Fruit fly (Drosophila melanogaster) whole organism, adult: Measurements from ENCODE around the gene pb.

Source experiments
- CG11617 ChIP-seq: fragments of 200-800 bp; sonication (Bioruptor generic); optimal IDR thresholded peaks from 2 replicates; lab custom pipeline; 2017; ENCODE audit warnings: mild to moderate bottlenecking, missing biosample characterization, missing genetic modification reagents, missing genetic modification characterization
- CG5204 ChIP-seq: fragments of 200-800 bp; sonication (Bioruptor generic); optimal IDR thresholded peaks from 2 replicates; lab custom pipeline; 2016; ENCODE audit warnings: missing biosample characterization, missing genetic modification characterization
- Crg-1 ChIP-seq: fragments of 200-800 bp; sonication (Bioruptor generic); optimal IDR thresholded peaks from 2 replicates; lab custom pipeline; 2016; ENCODE audit warnings: missing biosample characterization, missing genetic modification characterization
- kay ChIP-seq: fragments of 200-800 bp; sonication (Bioruptor generic); peaks from one replicate; lab custom pipeline; 2016; ENCODE audit warnings: missing biosample characterization, missing genetic modification characterization, borderline replicate concordance
- ovo ChIP-seq: fragments of 200-800 bp; sonication (Bioruptor generic); optimal IDR thresholded peaks from 2 replicates; lab custom pipeline; 2016; ENCODE audit warnings: missing biosample characterization, missing genetic modification characterization
- toe ChIP-seq: fragments of 200-800 bp; sonication (Bioruptor generic); optimal IDR thresholded peaks from 2 replicates; lab custom pipeline; 2016; ENCODE audit warnings: missing biosample characterization, missing genetic modification characterization

dm6 chr3R:6766928-6767327 is 25.1 kb upstream of the pb start:
- TF ChIP-seq ovo (GFP tag; lab: Kevin White, UChicago), result no peak
- TF ChIP-seq CG5204 (GFP tag; lab: Kevin White, UChicago), result no peak
- no peak for TF ChIP-seq CG11617
- no peak for TF ChIP-seq kay (GFP tag; lab: Kevin White, UChicago)
- TF ChIP-seq toe (GFP tag; lab: Kevin White, UChicago), result no peak
- no peak for TF ChIP-seq Crg-1 (GFP tag; lab: Kevin White, UChicago)
